Worm (Caenorhabditis elegans): ENCODE data around the gene cln-3.1.

The cln-3.1 gene

DNA sequence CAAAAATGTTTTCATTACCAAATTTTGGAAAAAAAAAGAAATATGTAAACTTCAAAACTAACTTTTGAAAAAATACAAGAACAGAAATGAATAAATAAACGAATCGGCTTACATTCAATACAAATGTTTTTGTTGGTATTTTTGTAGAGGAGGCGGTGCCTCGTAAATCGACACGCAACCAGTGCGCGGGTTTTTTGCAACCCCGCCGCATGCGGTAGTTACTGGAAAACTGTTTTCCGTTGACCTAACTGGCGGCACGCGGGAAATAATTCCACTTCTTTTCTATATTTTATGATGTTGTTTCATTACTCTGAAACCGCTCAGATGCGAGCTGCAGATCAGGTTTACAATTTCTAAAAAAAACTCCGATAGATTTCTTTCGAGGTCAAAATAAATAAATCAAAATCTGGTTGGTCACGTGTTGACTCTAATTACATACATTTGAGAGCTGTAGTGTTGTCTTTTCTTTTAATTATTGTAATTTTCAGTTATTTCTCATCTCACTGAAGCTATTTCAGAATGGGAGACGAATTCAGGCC lies 26.2 kb downstream of the cln-3.1 start, which contains the start of the genes dvc-1 and ima-1 (continued):
- TF ChIP-seq F23B12.7 (tag; optimal IDR thresholded peaks at IDR 0.05; ENCODE audit: insufficient read depth) (no peak), nfya-1 (tag; optimal IDR thresholded peaks at IDR 0.05; ENCODE audit: borderline replicate concordance, insufficient read depth) (no peak), efl-1 (GFP tag; optimal IDR thresholded peaks at IDR 0.05) (peak; percentile 99), unc-130 (GFP tag; optimal IDR thresholded peaks at IDR 0.05) (peak; percentile 90), dpff-1 (tag; optimal IDR thresholded peaks at IDR 0.05) (no peak), tlf-1 (GFP tag; optimal IDR thresholded peaks at IDR 0.05) (peak; percentile 89), madf-10 (tag; optimal IDR thresholded peaks at IDR 0.05) (no peak), bed-2 (GFP tag; IDR thresholded peaks at IDR 0.05) (0 out of 2 replicates have a peak, but pooled peaks have one; percentile 62), ztf-22 (GFP tag; optimal IDR thresholded peaks at IDR 0.05) (no peak), hmg-1.2 (GFP tag; IDR thresholded peaks at IDR 0.05) (peak; percentile 70; the same call in 1 of the 2 replicates), nhr-120 (GFP tag; IDR thresholded peaks at IDR 0.05) (no peak), C17E4.6 (GFP tag; IDR thresholded peaks at IDR 0.05) (peak; percentile 93), ets-4 (GFP tag; optimal IDR thresholded peaks at IDR 0.05) (no peak), Y53F4B.3 (GFP tag; IDR thresholded peaks at IDR 0.05) (no peak), chd-7 (tag; optimal IDR thresholded peaks at IDR 0.05) (no peak), F55B11.4 (tag; optimal IDR thresholded peaks at IDR 0.05; ENCODE audit: borderline replicate concordance, insufficient read depth) (no peak), rec-8 (tag; optimal IDR thresholded peaks at IDR 0.05) (no peak), Y95B8A.8 (GFP tag; IDR thresholded peaks at IDR 0.05) (peak; percentile 81), Y56A3A.18 (GFP tag; IDR thresholded peaks at IDR 0.05) (no peak), sea-2 (GFP tag; IDR thresholded peaks at IDR 0.05) (no peak), hmg-20 (GFP tag; IDR thresholded peaks at IDR 0.05) (no peak), mcd-1 (GFP tag; IDR thresholded peaks at IDR 0.05) (peak; percentile 78), ztf-6 (GFP tag; IDR thresholded peaks at IDR 0.05) (no peak), lin-40 (tag; optimal IDR thresholded peaks at IDR 0.05) (no peak), ZK185.1 (tag; optimal IDR thresholded peaks at IDR 0.05; ENCODE audit: poor library complexity, severe bottlenecking) (no peak), lin-35 (GFP tag; optimal IDR thresholded peaks at IDR 0.05) (peak; percentile 8 to 59 (median 43)), B0035.1 (tag; optimal IDR thresholded peaks at IDR 0.05) (no peak), ztf-25 (GFP tag; IDR thresholded peaks at IDR 0.05) (peak; percentile 86), atf-7 (tag; optimal IDR thresholded peaks at IDR 0.05) (no peak), tbx-9 (tag; optimal IDR thresholded peaks at IDR 0.05; ENCODE audit: borderline replicate concordance) (no peak), fkh-3 (tag; optimal IDR thresholded peaks at IDR 0.05) (no peak), let-607 (tag; optimal IDR thresholded peaks at IDR 0.05) (no peak), hrde-1 (tag; optimal IDR thresholded peaks at IDR 0.05; ENCODE audit: borderline replicate concordance) (peak; percentile 35), D2030.7 (GFP tag; IDR thresholded peaks at IDR 0.05) (peak; percentile 91), T07F8.4 (tag; optimal IDR thresholded peaks at IDR 0.05) (no peak), F10E7.11 (tag; optimal IDR thresholded peaks at IDR 0.05) (no peak), B0336.3 (GFP tag; IDR thresholded peaks at IDR 0.05) (peak; percentile 92), sdz-38 (tag; optimal IDR thresholded peaks at IDR 0.05) (no peak), attf-5 (GFP tag; optimal IDR thresholded peaks at IDR 0.05) (peak; percentile 84), xnd-1 (tag; optimal IDR thresholded peaks at IDR 0.05) (peak; percentile 88), mes-4 (tag; optimal IDR thresholded peaks at IDR 0.05) (no peak), hlh-26 (GFP tag; conservative IDR thresholded peaks at IDR 0.05) (no peak), rcor-1 (GFP tag; IDR thresholded peaks at IDR 0.05) (peak; percentile 90), F39B2.1 (GFP tag; IDR thresholded peaks at IDR 0.05) (peak; percentile 67; the same call in 1 of the 2 replicates), attf-6 (GFP tag; IDR thresholded peaks at IDR 0.05) (peak; percentile 51; the same call in 1 of the 2 replicates), dpl-1 (GFP tag; optimal IDR thresholded peaks at IDR 0.05) (peak; percentile 88), aptf-2 (GFP tag; conservative IDR thresholded peaks at IDR 0.05) (0 out of 2 replicates have a peak, but pooled peaks have one; percentile 18)

Data from whole organism, young adult.